Worm (Caenorhabditis elegans) whole organism, midembryonic: ENCODE results near the gene F41H10.2.

Experiments used
- T22C8.4 ChIP-seq: fragments of 200-800 bp; sonication (Bioruptor generic); IDR thresholded peaks from 2 replicates; pipeline ENCODE4 v1.3.6; 2022; ENCODE audit warnings: missing genetic modification characterization, missing compliant biosample characterization
- flt-1 ChIP-seq: fragments of 200-800 bp; sonication (Bioruptor generic); IDR thresholded peaks from 2 replicates; pipeline ENCODE4 v1.3.6; 2022; ENCODE audit warnings: missing genetic modification characterization, missing compliant biosample characterization
- klf-2 ChIP-seq: fragments of 200-800 bp; sonication (Bioruptor generic); conservative IDR thresholded peaks from 2 replicates; pipeline ENCODE4 v1.3.6; 2022; ENCODE audit warnings: missing genetic modification reagents, missing genetic modification characterization, missing compliant biosample characterization
- med-1 ChIP-seq: sonication (generic microtip); optimal IDR thresholded peaks from 2 replicates; lab custom pipeline; 2017; ENCODE audit warnings: missing genetic modification characterization, mild to moderate bottlenecking, missing compliant biosample characterization, antibody characterized with exemption, missing genetic modification reagents; ENCODE audit not compliant: insufficient read depth
- tab-1 ChIP-seq: fragments of 200-800 bp; sonication (Bioruptor generic); IDR thresholded peaks from 2 replicates; pipeline ENCODE4 v1.3.6; 2022; ENCODE audit warnings: missing genetic modification characterization, missing compliant biosample characterization
- ztf-23 ChIP-seq: fragments of 200-800 bp; sonication (Bioruptor generic); IDR thresholded peaks from 2 replicates; pipeline ENCODE4 v1.3.6; 2022; ENCODE audit warnings: missing genetic modification reagents, missing genetic modification characterization, missing compliant biosample characterization
- ztf-29 ChIP-seq: fragments of 200-800 bp; sonication (Bioruptor generic); IDR thresholded peaks from 2 replicates; pipeline ENCODE4 v1.3.6; 2022; ENCODE audit warnings: missing genetic modification reagents, missing genetic modification characterization, missing compliant biosample characterization

- no peak for TF ChIP-seq klf-2 (GFP tag; lab: Robert Waterston, UW)
- no peak for TF ChIP-seq tab-1 (GFP tag; lab: Robert Waterston, UW)
- TF ChIP-seq flt-1 (GFP tag; lab: Robert Waterston, UW), result no peak
- no peak for TF ChIP-seq ztf-23 (GFP tag; lab: Robert Waterston, UW)
- TF ChIP-seq ztf-29, result no peak
- no peak for TF ChIP-seq T22C8.4 (GFP tag; lab: Robert Waterston, UW)
- no peak for TF ChIP-seq med-1 (GFP tag; lab: Kevin White, UChicago)
These were observed 16.1 kb downstream of the F41H10.2 start, which contains the start of gene ZK616.2 for ce11 chrIV:5397539-5397938.
